Worm (Caenorhabditis elegans) whole organism, L1 larva: ENCODE results near the gene lin-49.
A peak's percentile ranks its signal among the peaks of the same experiment; 100 is the strongest.

ENCODE experiments used
- C16A3.4 ChIP-seq: fragments of 150-350 bp; optimal IDR thresholded peaks from 2 replicates; lab custom pipeline; 2014; ENCODE audit warnings: missing biosample characterization, missing genetic modification characterization
- F16B12.6 ChIP-seq: fragments of 150-350 bp; optimal IDR thresholded peaks from 2 replicates; lab custom pipeline; 2014; ENCODE audit warnings: missing biosample characterization, missing genetic modification characterization
- aha-1 ChIP-seq: fragments of 150-350 bp; optimal IDR thresholded peaks from 2 replicates; lab custom pipeline; 2014; ENCODE audit warnings: missing biosample characterization, missing genetic modification characterization
- aly-2 ChIP-seq: fragments of 150-350 bp; optimal IDR thresholded peaks from 2 replicates; lab custom pipeline; 2014; ENCODE audit warnings: missing biosample characterization, missing genetic modification characterization
- ceh-8 ChIP-seq: fragments of 200-800 bp; sonication (Bioruptor generic); optimal IDR thresholded peaks from 2 replicates; lab custom pipeline; 2018; ENCODE audit warnings: mild to moderate bottlenecking, missing genetic modification characterization, moderate library complexity, missing compliant biosample characterization
- ceh-90 ChIP-seq: sonication (generic microtip); optimal IDR thresholded peaks from 2 replicates; lab custom pipeline; 2016; ENCODE audit warnings: missing genetic modification characterization, missing compliant biosample characterization
- dsc-1 ChIP-seq: sonication (generic microtip); optimal IDR thresholded peaks from 2 replicates; lab custom pipeline; 2016; ENCODE audit warnings: mild to moderate bottlenecking, missing genetic modification characterization, missing compliant biosample characterization
- efl-1 ChIP-seq, 4 experiments: fragments of 150-350 bp; optimal IDR thresholded peaks in 3 of 4; peaks in 1 of 4; 1 replicate in 1 of 4; 2 replicates in 3 of 4; lab custom pipeline; 2014; ENCODE audit warnings: missing biosample characterization in 2 of 4, missing genetic modification characterization in 2 of 4, missing genetic modification reagents in 2 of 4
- fkh-4 ChIP-seq: sonication (generic microtip); optimal IDR thresholded peaks from 2 replicates; lab custom pipeline; 2016; ENCODE audit warnings: missing compliant biosample characterization, missing genetic modification characterization, borderline replicate concordance
- fkh-8 ChIP-seq: sonication (generic microtip); optimal IDR thresholded peaks from 2 replicates; lab custom pipeline; 2016; ENCODE audit warnings: mild to moderate bottlenecking, missing genetic modification characterization, missing compliant biosample characterization
- grh-1 ChIP-seq: fragments of 200-800 bp; sonication (Bioruptor generic); IDR thresholded peaks from 2 replicates; pipeline ENCODE4 v1.3.6; 2022; ENCODE audit warnings: missing genetic modification reagents, missing genetic modification characterization, missing compliant biosample characterization
- hlh-17 ChIP-seq: fragments of 200-800 bp; sonication (Bioruptor generic); optimal IDR thresholded peaks from 2 replicates; lab custom pipeline; 2018; ENCODE audit warnings: missing genetic modification characterization, mild to moderate bottlenecking, missing compliant biosample characterization, moderate library complexity, borderline replicate concordance
- hpl-2 ChIP-seq: fragments of 150-350 bp; optimal IDR thresholded peaks from 2 replicates; lab custom pipeline; 2014; ENCODE audit warnings: missing biosample characterization, missing genetic modification reagents, missing genetic modification characterization
- irx-1 ChIP-seq: sonication (generic microtip); optimal IDR thresholded peaks from 2 replicates; lab custom pipeline; 2016; ENCODE audit warnings: missing genetic modification characterization, missing compliant biosample characterization
- isw-1 ChIP-seq: fragments of 200-800 bp; sonication (Bioruptor generic); IDR thresholded peaks from 2 replicates; pipeline ENCODE4 v1.3.6; 2022; ENCODE audit warnings: missing genetic modification characterization, missing compliant biosample characterization
- jun-1 ChIP-seq: fragments of 150-350 bp; optimal IDR thresholded peaks from 2 replicates; lab custom pipeline; 2014; ENCODE audit warnings: missing biosample characterization, missing genetic modification reagents, missing genetic modification characterization
- lin-14 ChIP-seq: fragments of 200-800 bp; sonication (Bioruptor generic); optimal IDR thresholded peaks from 2 replicates; lab custom pipeline; 2018; ENCODE audit warnings: mild to moderate bottlenecking, missing genetic modification characterization, moderate library complexity, missing compliant biosample characterization
- lin-15B ChIP-seq: fragments of 150-350 bp; sonication (generic microtip); optimal IDR thresholded peaks from 3 replicates; lab custom pipeline; 2014; ENCODE audit warnings: missing biosample characterization, missing genetic modification characterization
- lin-39 ChIP-seq: fragments of 150-350 bp; optimal IDR thresholded peaks from 2 replicates; lab custom pipeline; 2014; ENCODE audit warnings: missing biosample characterization, missing genetic modification reagents, missing genetic modification characterization
- lir-3 ChIP-seq: sonication (generic microtip); optimal IDR thresholded peaks from 2 replicates; lab custom pipeline; 2016; ENCODE audit warnings: mild to moderate bottlenecking, missing genetic modification characterization, moderate library complexity, missing compliant biosample characterization; ENCODE audit not compliant: poor library complexity
- lsy-2 ChIP-seq, 2 experiments: fragments of 150-350 bp; optimal IDR thresholded peaks; 2 replicates each; lab custom pipeline; 2014; ENCODE audit warnings: missing biosample characterization in 2 of 2, missing genetic modification characterization in 2 of 2
- mef-2 ChIP-seq: fragments of 150-350 bp; optimal IDR thresholded peaks from 2 replicates; lab custom pipeline; 2014; ENCODE audit warnings: missing biosample characterization, missing genetic modification characterization
- mep-1 ChIP-seq: fragments of 150-350 bp; optimal IDR thresholded peaks from 2 replicates; lab custom pipeline; 2014; ENCODE audit warnings: missing biosample characterization, missing genetic modification characterization
- nhr-11 ChIP-seq: fragments of 150-350 bp; optimal IDR thresholded peaks from 2 replicates; lab custom pipeline; 2014; ENCODE audit warnings: missing biosample characterization, missing genetic modification characterization
- nhr-12 ChIP-seq: sonication (generic microtip); optimal IDR thresholded peaks from 2 replicates; lab custom pipeline; 2017; ENCODE audit warnings: missing biosample characterization, missing genetic modification characterization
- nhr-19 ChIP-seq: fragments of 200-800 bp; sonication (Bioruptor generic); conservative IDR thresholded peaks from 2 replicates; pipeline ENCODE4 v1.3.6; 2022; ENCODE audit warnings: missing genetic modification characterization, missing compliant biosample characterization
- nhr-20 ChIP-seq: sonication (generic microtip); optimal IDR thresholded peaks from 2 replicates; lab custom pipeline; 2016; ENCODE audit warnings: mild to moderate bottlenecking, missing genetic modification characterization, missing compliant biosample characterization
- nhr-47 ChIP-seq: sonication (generic microtip); optimal IDR thresholded peaks from 2 replicates; lab custom pipeline; 2016; ENCODE audit warnings: mild to moderate bottlenecking, missing genetic modification characterization, moderate library complexity, missing compliant biosample characterization
- nhr-71 ChIP-seq: sonication (generic microtip); optimal IDR thresholded peaks from 2 replicates; lab custom pipeline; 2016; ENCODE audit warnings: mild to moderate bottlenecking, missing genetic modification characterization, moderate library complexity, missing compliant biosample characterization
- nhr-76 ChIP-seq: sonication (generic microtip); optimal IDR thresholded peaks from 2 replicates; lab custom pipeline; 2017; ENCODE audit warnings: missing biosample characterization, missing genetic modification characterization
- nhr-77 ChIP-seq: fragments of 150-350 bp; optimal IDR thresholded peaks from 2 replicates; lab custom pipeline; 2014; ENCODE audit warnings: missing biosample characterization, missing genetic modification characterization
- nhr-85 ChIP-seq: sonication (generic microtip); peaks from one replicate; lab custom pipeline; 2016; ENCODE audit warnings: missing genetic modification characterization, inconsistent platforms, missing compliant biosample characterization
- pag-3 ChIP-seq: sonication (generic microtip); optimal IDR thresholded peaks from 2 replicates; lab custom pipeline; 2017; ENCODE audit warnings: missing genetic modification characterization, mild to moderate bottlenecking, missing compliant biosample characterization, antibody characterized with exemption, borderline replicate concordance; ENCODE audit not compliant: insufficient read depth
- pax-3 ChIP-seq: fragments of 200-800 bp; sonication (Bioruptor generic); optimal IDR thresholded peaks from 2 replicates; lab custom pipeline; 2018; ENCODE audit warnings: mild to moderate bottlenecking, missing genetic modification characterization, moderate library complexity, missing compliant biosample characterization
- rnt-1 ChIP-seq: sonication (generic microtip); optimal IDR thresholded peaks from 2 replicates; lab custom pipeline; 2016; ENCODE audit warnings: mild to moderate bottlenecking, missing genetic modification characterization, moderate library complexity, missing compliant biosample characterization
- snpc-4 ChIP-seq: fragments of 150-350 bp; optimal IDR thresholded peaks from 2 replicates; lab custom pipeline; 2014; ENCODE audit warnings: missing biosample characterization, missing genetic modification characterization
- snu-23 ChIP-seq: sonication (generic microtip); optimal IDR thresholded peaks from 2 replicates; lab custom pipeline; 2016; ENCODE audit warnings: missing genetic modification characterization, missing compliant biosample characterization
- sox-4 ChIP-seq: sonication (generic microtip); optimal IDR thresholded peaks from 2 replicates; lab custom pipeline; 2016; ENCODE audit warnings: missing genetic modification characterization, missing compliant biosample characterization
- swsn-7 ChIP-seq: sonication (generic microtip); optimal IDR thresholded peaks from 2 replicates; lab custom pipeline; 2016; ENCODE audit warnings: missing genetic modification characterization, missing compliant biosample characterization
- tbx-2 ChIP-seq: sonication (generic microtip); optimal IDR thresholded peaks from 2 replicates; lab custom pipeline; 2016; ENCODE audit warnings: missing genetic modification characterization, missing compliant biosample characterization
- unc-130 ChIP-seq: fragments of 150-350 bp; optimal IDR thresholded peaks from 2 replicates; lab custom pipeline; 2017; ENCODE audit warnings: missing biosample characterization, missing genetic modification characterization, inconsistent platforms
- unc-62 ChIP-seq: fragments of 150-350 bp; optimal IDR thresholded peaks from 2 replicates; lab custom pipeline; 2014; ENCODE audit warnings: missing biosample characterization, missing genetic modification reagents, missing genetic modification characterization
- unc-98 ChIP-seq: fragments of 200-800 bp; sonication (Bioruptor generic); IDR thresholded peaks from 2 replicates; pipeline ENCODE4 v1.3.6; 2022; ENCODE audit warnings: missing genetic modification characterization, missing compliant biosample characterization
- ztf-4 ChIP-seq: fragments of 150-350 bp; optimal IDR thresholded peaks from 2 replicates; lab custom pipeline; 2014; ENCODE audit warnings: missing biosample characterization, missing genetic modification characterization

lin-49 gene

DNA sequence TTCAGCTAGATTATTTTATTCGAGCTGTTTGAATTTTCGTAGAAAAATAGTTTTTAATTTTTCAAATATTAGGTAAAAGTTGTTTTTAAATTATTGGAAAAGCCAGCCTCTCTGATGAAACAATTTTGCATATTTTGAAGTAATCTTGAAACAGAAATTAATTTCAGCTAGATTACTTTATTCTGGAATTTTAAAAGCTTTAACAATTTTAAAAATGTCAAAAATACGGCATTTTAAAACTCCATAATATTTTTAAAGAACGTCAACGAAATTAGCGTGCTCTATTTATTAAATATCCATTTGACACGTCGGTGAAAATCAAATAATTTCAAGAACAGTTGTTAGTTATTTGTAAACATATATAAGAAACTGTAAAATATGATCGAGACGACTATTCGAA lies 17.6 kb upstream of the lin-49 start, which contains the start of gene Y59H11AR.10:
Gene Y59H11AR.10 (plus strand): TSS at position 301 of the 400 bp plus-strand sequence.
- TF ChIP-seq nhr-76 (no peak), efl-1 (optimal IDR thresholded peaks at IDR 0.05; lab: Kevin White, UChicago) (no peak), efl-1 (GFP tag; optimal IDR thresholded peaks at IDR 0.05 in 1 of 2; lab: Kevin White, UChicago) (peak in 1 of 2 experiments; percentile 57), mep-1 (tag; lab: Kevin White, UChicago) (no peak)

DNA sequence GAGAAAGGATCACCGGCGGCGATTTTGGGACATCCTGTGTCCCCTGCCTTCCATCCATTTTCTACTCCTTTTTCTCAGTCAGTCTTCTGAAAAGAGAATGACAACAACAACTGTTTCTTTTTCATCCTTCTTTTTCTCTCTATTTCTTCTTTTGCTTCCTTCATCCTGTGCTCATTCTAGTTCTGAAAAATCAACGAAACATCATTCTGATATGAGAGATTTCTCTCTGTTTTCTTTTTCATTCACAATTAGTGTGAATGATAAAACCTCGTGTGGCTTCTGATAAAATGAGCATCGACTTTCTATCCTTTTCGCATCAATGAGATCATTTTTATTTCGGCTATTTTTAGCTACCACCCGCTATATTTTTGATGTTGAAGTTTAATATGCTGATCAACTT lies 15.3 kb upstream of the lin-49 start:
- TF ChIP-seq nhr-71 (tag; lab: Kevin White, UChicago): peak; percentile 89
- TF ChIP-seq ceh-90 (tag; lab: Kevin White, UChicago): no peak
- TF ChIP-seq isw-1 (GFP tag; lab: Robert Waterston, UW): no peak
- no peak for TF ChIP-seq unc-62 (GFP tag; lab: Kevin White, UChicago)
- TF ChIP-seq sox-4 (tag; lab: Kevin White, UChicago): no peak
- TF ChIP-seq hlh-17: no peak
- TF ChIP-seq swsn-7 (tag; lab: Kevin White, UChicago): peak; percentile 4
- 0 out of 2 replicates have a peak, but pooled peaks have one; percentile 10 for TF ChIP-seq unc-98
- no peak for TF ChIP-seq pag-3
- no peak for TF ChIP-seq nhr-85
- no peak for TF ChIP-seq hpl-2 (GFP tag; lab: Kevin White, UChicago)
- TF ChIP-seq dsc-1: no peak
- TF ChIP-seq F16B12.6: no peak
- no peak for TF ChIP-seq fkh-4 (tag; lab: Kevin White, UChicago)
- TF ChIP-seq lin-14 (GFP tag; lab: Kevin White, UChicago): peak; percentile 79
- TF ChIP-seq pax-3 (tag; lab: Kevin White, UChicago): no peak
- TF ChIP-seq nhr-19 (GFP tag; lab: Robert Waterston, UW): peak; percentile 66
- no peak for TF ChIP-seq snpc-4 (tag; lab: Kevin White, UChicago)
- TF ChIP-seq snu-23 (GFP tag; lab: Kevin White, UChicago): peak; percentile 57
- no peak for TF ChIP-seq grh-1 (GFP tag; lab: Robert Waterston, UW)
- peak; percentile 59 to 71 for TF ChIP-seq lsy-2 (tag; optimal IDR thresholded peaks at IDR 0.05; lab: Kevin White, UChicago)
- no peak for TF ChIP-seq aly-2 (tag; lab: Kevin White, UChicago)
- no peak for TF ChIP-seq ceh-8 (GFP tag; lab: Kevin White, UChicago)
- TF ChIP-seq jun-1 (tag; lab: Kevin White, UChicago): no peak
- TF ChIP-seq ztf-4 (tag; lab: Kevin White, UChicago): no peak
- TF ChIP-seq lir-3 (tag; lab: Kevin White, UChicago): no peak
- peak; percentile 26 for TF ChIP-seq nhr-47 (tag; lab: Kevin White, UChicago)
- peak; percentile 20 for TF ChIP-seq tbx-2 (tag; lab: Kevin White, UChicago)
- TF ChIP-seq nhr-77 (tag; lab: Kevin White, UChicago): no peak
- TF ChIP-seq irx-1 (tag; lab: Kevin White, UChicago): no peak
- peak; percentile 80 for TF ChIP-seq mef-2
- peak in 1 of 2 experiments; percentile 20 for TF ChIP-seq efl-1 (optimal IDR thresholded peaks at IDR 0.05; lab: Kevin White, UChicago)
- no peak for TF ChIP-seq efl-1 (GFP tag; optimal IDR thresholded peaks at IDR 0.05 in 1 of 2; lab: Kevin White, UChicago)
- no peak for TF ChIP-seq aha-1 (tag; lab: Kevin White, UChicago)
- TF ChIP-seq nhr-11 (tag; lab: Kevin White, UChicago): peak; percentile 45
- peak; percentile 43 for TF ChIP-seq rnt-1 (tag; lab: Kevin White, UChicago)
- TF ChIP-seq nhr-20 (tag; lab: Kevin White, UChicago): peak; percentile 50
- TF ChIP-seq lin-39: peak; percentile 44

DNA sequence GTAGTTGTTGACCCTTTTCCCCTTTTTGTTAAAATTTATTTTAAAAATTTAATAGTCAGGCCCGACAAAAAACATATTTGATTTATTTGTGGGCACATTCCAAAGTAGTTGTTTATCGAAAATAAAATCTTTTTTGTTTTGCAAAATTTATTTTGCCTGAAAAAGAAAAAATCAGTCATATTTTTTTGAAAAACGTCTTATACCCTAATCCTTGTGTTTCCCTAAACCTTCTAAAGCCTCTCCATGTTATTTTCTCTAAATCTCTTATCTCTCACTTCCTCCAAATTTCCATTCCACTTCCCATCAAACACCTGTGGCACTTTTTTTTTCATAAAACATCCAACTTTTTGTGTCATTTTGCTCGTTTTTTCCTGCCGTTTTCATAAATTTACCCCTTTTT lies 12.3 kb upstream of the lin-49 start:
- TF ChIP-seq unc-130: no peak
- no peak for TF ChIP-seq C16A3.4 (tag; lab: Kevin White, UChicago)
- TF ChIP-seq ceh-90 (tag; lab: Kevin White, UChicago): no peak
- no peak for TF ChIP-seq jun-1 (tag; lab: Kevin White, UChicago)
- TF ChIP-seq lin-15B (tag; lab: Kevin White, UChicago): no peak
- TF ChIP-seq lir-3 (tag; lab: Kevin White, UChicago): no peak
- no peak for TF ChIP-seq fkh-8 (tag; lab: Kevin White, UChicago)
- TF ChIP-seq grh-1 (GFP tag; lab: Robert Waterston, UW): no peak
- no peak for TF ChIP-seq lin-39
- TF ChIP-seq nhr-12 (tag; lab: Kevin White, UChicago): no peak
- no peak for TF ChIP-seq aly-2 (tag; lab: Kevin White, UChicago)
